Fruit fly (Drosophila melanogaster) whole organism, embryonic: ENCODE measurements around the gene CG12206.
A peak's percentile ranks its signal among the peaks of the same experiment; 100 is the strongest.

Source experiments
- Abd-B ChIP-seq: fragments of 200-800 bp; sonication (Bioruptor generic); optimal IDR thresholded peaks from 2 replicates; lab custom pipeline; 2018; ENCODE audit warnings: missing biosample characterization, mild to moderate bottlenecking, missing genetic modification characterization, moderate library complexity
- Ada2b ChIP-seq: fragments of 200-800 bp; sonication (Bioruptor generic); IDR thresholded peaks from 2 replicates; pipeline ENCODE4 v1.3.6; 2022; ENCODE audit warnings: missing biosample characterization, missing genetic modification characterization
- B-H1 ChIP-seq: fragments of 200-800 bp; sonication (Bioruptor generic); IDR thresholded peaks from 3 replicates; pipeline ENCODE4 v1.3.6; 2022; ENCODE audit warnings: missing biosample characterization, missing genetic modification characterization
- Bteb2 ChIP-seq: fragments of 200-800 bp; sonication (Bioruptor generic); optimal IDR thresholded peaks from 2 replicates; lab custom pipeline; 2016; ENCODE audit warnings: missing biosample characterization, missing genetic modification characterization
- C15 ChIP-seq: fragments of 200-800 bp; sonication (Bioruptor generic); IDR thresholded peaks from 3 replicates; pipeline ENCODE4 v1.3.6; 2022; ENCODE audit warnings: missing biosample characterization, missing genetic modification characterization
- CG10267 ChIP-seq: fragments of 200-800 bp; sonication (Bioruptor generic); optimal IDR thresholded peaks from 2 replicates; lab custom pipeline; 2018; ENCODE audit warnings: missing biosample characterization, mild to moderate bottlenecking, missing genetic modification characterization, moderate library complexity
- CG12071 ChIP-seq: fragments of 200-800 bp; sonication (Bioruptor generic); optimal IDR thresholded peaks from 3 replicates; lab custom pipeline; 2018; ENCODE audit warnings: missing biosample characterization, mild to moderate bottlenecking, missing genetic modification characterization
- CG12391 ChIP-seq: fragments of 200-800 bp; sonication (Bioruptor generic); optimal IDR thresholded peaks from 3 replicates; lab custom pipeline; 2018; ENCODE audit warnings: missing biosample characterization, mild to moderate bottlenecking, missing genetic modification characterization, moderate library complexity
- CG12769 ChIP-seq: fragments of 200-800 bp; sonication (Bioruptor generic); optimal IDR thresholded peaks from 2 replicates; lab custom pipeline; 2019; ENCODE audit warnings: missing biosample characterization, mild to moderate bottlenecking, missing genetic modification characterization, moderate library complexity
- CG13123 ChIP-seq: fragments of 200-800 bp; sonication (Bioruptor generic); optimal IDR thresholded peaks from 2 replicates; lab custom pipeline; 2016; ENCODE audit warnings: missing biosample characterization, missing genetic modification characterization
- CG13775 ChIP-seq: fragments of 200-800 bp; sonication (Bioruptor generic); optimal IDR thresholded peaks from 3 replicates; lab custom pipeline; 2017; ENCODE audit warnings: missing biosample characterization, mild to moderate bottlenecking, missing genetic modification characterization
- CG14014 ChIP-seq: fragments of 200-800 bp; sonication (Bioruptor generic); IDR thresholded peaks from 2 replicates; pipeline ENCODE4 v1.3.6; 2022; ENCODE audit warnings: missing biosample characterization, missing genetic modification characterization
- CG15696 ChIP-seq: fragments of 200-800 bp; sonication (Bioruptor generic); optimal IDR thresholded peaks from 2 replicates; lab custom pipeline; 2019; ENCODE audit warnings: missing biosample characterization, mild to moderate bottlenecking, missing genetic modification characterization, moderate library complexity
- CG16813 ChIP-seq: fragments of 200-800 bp; sonication (Bioruptor generic); IDR thresholded peaks from 3 replicates; pipeline ENCODE4 v1.3.6; 2022; ENCODE audit warnings: missing biosample characterization, missing genetic modification characterization; ENCODE audit not compliant: partially characterized antibody
- CG16815 ChIP-seq: fragments of 200-800 bp; sonication (Bioruptor generic); optimal IDR thresholded peaks from 3 replicates; lab custom pipeline; 2017; ENCODE audit warnings: missing biosample characterization, mild to moderate bottlenecking, missing genetic modification characterization
- CG2120 ChIP-seq: fragments of 200-800 bp; sonication (Bioruptor generic); optimal IDR thresholded peaks from 3 replicates; lab custom pipeline; 2016; ENCODE audit warnings: missing biosample characterization, missing genetic modification characterization
- CG31388 ChIP-seq: fragments of 200-800 bp; sonication (Bioruptor generic); optimal IDR thresholded peaks from 2 replicates; lab custom pipeline; 2016; ENCODE audit warnings: missing biosample characterization, missing genetic modification characterization
- CG31441 ChIP-seq: fragments of 200-800 bp; sonication (Bioruptor generic); IDR thresholded peaks from 2 replicates; pipeline ENCODE4 v1.3.6; 2022; ENCODE audit warnings: missing biosample characterization, missing genetic modification characterization
- CG32532 ChIP-seq: fragments of 200-800 bp; sonication (Bioruptor generic); IDR thresholded peaks from 2 replicates; pipeline ENCODE4 v1.3.6; 2022; ENCODE audit warnings: missing biosample characterization, missing genetic modification characterization
- CG32772 ChIP-seq: fragments of 200-800 bp; sonication (Bioruptor generic); IDR thresholded peaks from 2 replicates; pipeline ENCODE4 v1.3.6; 2022; ENCODE audit warnings: missing biosample characterization, missing genetic modification characterization
- CG3995 ChIP-seq: fragments of 200-800 bp; sonication (Bioruptor generic); optimal IDR thresholded peaks from 3 replicates; lab custom pipeline; 2016; ENCODE audit warnings: missing biosample characterization, missing genetic modification characterization
- CG8924 ChIP-seq: fragments of 200-800 bp; optimal IDR thresholded peaks from 3 replicates; lab custom pipeline; 2019; ENCODE audit warnings: missing biosample characterization, mild to moderate bottlenecking, missing genetic modification characterization, moderate library complexity
- CG9932 ChIP-seq: fragments of 200-800 bp; sonication (Bioruptor generic); IDR thresholded peaks from 2 replicates; pipeline ENCODE4 v1.3.6; 2022; ENCODE audit warnings: missing biosample characterization, missing genetic modification characterization
- Gsc ChIP-seq: fragments of 200-800 bp; sonication (Bioruptor generic); IDR thresholded peaks from 2 replicates; pipeline ENCODE4 v1.3.6; 2022; ENCODE audit warnings: missing biosample characterization, missing genetic modification characterization
- HLHmδ ChIP-seq: fragments of 200-800 bp; sonication (Bioruptor generic); optimal IDR thresholded peaks from 2 replicates; lab custom pipeline; 2018; ENCODE audit warnings: missing biosample characterization, mild to moderate bottlenecking, missing genetic modification characterization, moderate library complexity
- Lim3 ChIP-seq: fragments of 200-800 bp; sonication (Bioruptor generic); IDR thresholded peaks from 2 replicates; pipeline ENCODE4 v1.3.6; 2022; ENCODE audit warnings: missing biosample characterization, missing genetic modification characterization
- Med ChIP-seq: fragments of 200-800 bp; sonication (Bioruptor generic); peaks from one replicate; lab custom pipeline; 2016; ENCODE audit warnings: missing biosample characterization, missing genetic modification characterization, mild to moderate bottlenecking, inconsistent platforms, moderate library complexity
- Oli ChIP-seq: fragments of 200-800 bp; sonication (Bioruptor generic); optimal IDR thresholded peaks from 2 replicates; lab custom pipeline; 2018; ENCODE audit warnings: missing biosample characterization, mild to moderate bottlenecking, missing genetic modification characterization, moderate library complexity
- Usf ChIP-seq: fragments of 200-800 bp; sonication (Bioruptor generic); optimal IDR thresholded peaks from 2 replicates; lab custom pipeline; 2017; ENCODE audit warnings: missing genotype, missing biosample characterization, missing genetic modification characterization
- emc ChIP-seq: fragments of 200-800 bp; sonication (Bioruptor generic); optimal IDR thresholded peaks from 2 replicates; lab custom pipeline; 2016; ENCODE audit warnings: missing biosample characterization, missing genetic modification characterization
- en ChIP-seq: fragments of 200-800 bp; sonication (Bioruptor generic); optimal IDR thresholded peaks from 2 replicates; lab custom pipeline; 2016; ENCODE audit warnings: missing biosample characterization, missing genetic modification characterization
- exex ChIP-seq: fragments of 200-800 bp; sonication (Bioruptor generic); optimal IDR thresholded peaks from 4 replicates; lab custom pipeline; 2018; ENCODE audit warnings: missing biosample characterization, mild to moderate bottlenecking, missing genetic modification characterization, moderate library complexity
- fd3F ChIP-seq: fragments of 200-800 bp; sonication (Bioruptor generic); optimal IDR thresholded peaks from 2 replicates; lab custom pipeline; 2018; ENCODE audit warnings: missing biosample characterization, mild to moderate bottlenecking, missing genetic modification characterization, moderate library complexity
- gfzf ChIP-seq: fragments of 200-800 bp; sonication (Bioruptor generic); optimal IDR thresholded peaks from 2 replicates; lab custom pipeline; 2016; ENCODE audit warnings: missing biosample characterization, mild to moderate bottlenecking, missing genetic modification characterization, moderate library complexity
- grau ChIP-seq: fragments of 200-800 bp; optimal IDR thresholded peaks from 3 replicates; lab custom pipeline; 2019; ENCODE audit warnings: missing biosample characterization, mild to moderate bottlenecking, missing genetic modification characterization, moderate library complexity
- grn ChIP-seq: fragments of 200-800 bp; sonication (Bioruptor generic); optimal IDR thresholded peaks from 3 replicates; lab custom pipeline; 2017; ENCODE audit warnings: missing biosample characterization, missing genetic modification characterization
- gt ChIP-seq: fragments of 200-800 bp; sonication (Bioruptor generic); IDR thresholded peaks from 2 replicates; pipeline ENCODE4 v1.3.6; 2022; ENCODE audit warnings: missing biosample characterization, missing genetic modification characterization
- her ChIP-seq: fragments of 200-800 bp; sonication (Bioruptor generic); optimal IDR thresholded peaks from 2 replicates; lab custom pipeline; 2016; ENCODE audit warnings: missing biosample characterization, missing genetic modification characterization
- kni ChIP-seq: fragments of 200-800 bp; sonication (Bioruptor generic); optimal IDR thresholded peaks from 3 replicates; lab custom pipeline; 2017; ENCODE audit warnings: mild to moderate bottlenecking, missing biosample characterization, missing genetic modification reagents, missing genetic modification characterization
- row ChIP-seq: fragments of 200-800 bp; sonication (Bioruptor generic); IDR thresholded peaks from 3 replicates; pipeline ENCODE4 v1.3.6; 2022; ENCODE audit warnings: missing biosample characterization, missing genetic modification characterization
- sens ChIP-seq: fragments of 200-800 bp; sonication (Bioruptor generic); peaks from one replicate; lab custom pipeline; 2016; ENCODE audit warnings: missing biosample characterization, missing genetic modification characterization
- seq ChIP-seq: fragments of 200-800 bp; sonication (Bioruptor generic); IDR thresholded peaks from 2 replicates; pipeline ENCODE4 v1.3.6; 2022; ENCODE audit warnings: missing biosample characterization, missing genetic modification characterization
- slbo ChIP-seq: fragments of 200-800 bp; sonication (Bioruptor generic); IDR thresholded peaks from 2 replicates; pipeline ENCODE4 v1.3.6; 2022; ENCODE audit warnings: missing biosample characterization, missing genetic modification characterization
- so ChIP-seq: fragments of 200-800 bp; sonication (Bioruptor generic); IDR thresholded peaks from 3 replicates; pipeline ENCODE4 v1.3.6; 2022; ENCODE audit warnings: missing biosample characterization, missing genetic modification characterization
- sob ChIP-seq: fragments of 200-800 bp; sonication (Bioruptor generic); IDR thresholded peaks from 2 replicates; pipeline ENCODE4 v1.3.6; 2022; ENCODE audit warnings: missing biosample characterization, missing genetic modification characterization
- sug ChIP-seq: fragments of 200-800 bp; optimal IDR thresholded peaks from 2 replicates; lab custom pipeline; 2019; ENCODE audit warnings: missing biosample characterization, mild to moderate bottlenecking, missing genetic modification characterization, moderate library complexity
- tap ChIP-seq: fragments of 200-800 bp; optimal IDR thresholded peaks from 3 replicates; lab custom pipeline; 2019; ENCODE audit warnings: missing biosample characterization, mild to moderate bottlenecking, missing genetic modification characterization, moderate library complexity
- toy ChIP-seq: fragments of 200-800 bp; sonication (Bioruptor generic); IDR thresholded peaks from 2 replicates; pipeline ENCODE4 v1.3.6; 2022; ENCODE audit warnings: missing biosample characterization, missing genetic modification characterization
- trem ChIP-seq: fragments of 200-800 bp; optimal IDR thresholded peaks from 3 replicates; lab custom pipeline; 2019; ENCODE audit warnings: missing biosample characterization, mild to moderate bottlenecking, missing genetic modification characterization, moderate library complexity
- unpg ChIP-seq: fragments of 200-800 bp; sonication (Bioruptor generic); optimal IDR thresholded peaks from 3 replicates; lab custom pipeline; 2018; ENCODE audit warnings: missing biosample characterization, mild to moderate bottlenecking, missing genetic modification characterization, moderate library complexity

Gene CG12206

DNA sequence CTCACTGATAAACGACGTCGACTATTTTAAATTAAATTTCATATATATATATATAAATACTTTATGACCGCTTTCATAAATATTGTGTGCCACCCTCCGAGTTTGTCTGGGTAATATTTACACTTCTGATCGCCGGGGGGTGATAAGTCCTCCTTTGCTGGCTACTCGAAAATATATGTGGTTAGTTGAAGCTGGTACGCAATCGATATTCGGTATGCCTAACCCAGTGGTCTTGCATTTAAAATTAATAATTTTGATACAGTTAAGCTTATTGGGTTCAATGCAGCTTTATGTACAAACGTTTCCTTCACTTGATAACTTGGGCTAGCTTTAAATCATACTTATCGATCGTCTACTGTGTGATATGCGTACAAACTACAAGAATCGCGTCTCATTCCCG is 44.4 kb downstream of the CG12206 start:
- TF ChIP-seq Med (GFP tag; lab: Kevin White, UChicago) (peak; percentile 59), sens (GFP tag; lab: Kevin White, UChicago) (peak; percentile 58), CG15696 (tag; lab: Kevin White, UChicago) (peak; percentile 9), sug (tag; lab: Kevin White, UChicago) (peak; percentile 81), row (GFP tag; lab: Robert Waterston, UW) (0 out of 3 replicates have a peak, but pooled peaks have one; percentile 12), slbo (GFP tag; lab: Robert Waterston, UW) (0 out of 2 replicates have a peak, but pooled peaks have one; percentile 12), CG32532 (GFP tag; lab: Robert Waterston, UW) (peak; percentile 21; the same call in 1 of the 2 replicates), Lim3 (no peak), exex (tag; lab: Kevin White, UChicago) (peak; percentile 53), CG13775 (GFP tag; lab: Kevin White, UChicago) (no peak), grn (GFP tag; lab: Kevin White, UChicago) (peak; percentile 69), HLHmδ (no peak), seq (no peak), CG12769 (tag; lab: Kevin White, UChicago) (peak; percentile 17), grau (tag; lab: Kevin White, UChicago) (peak; percentile 38)
- TF ChIP-seq, all 482 proteins: peak for 11

DNA sequence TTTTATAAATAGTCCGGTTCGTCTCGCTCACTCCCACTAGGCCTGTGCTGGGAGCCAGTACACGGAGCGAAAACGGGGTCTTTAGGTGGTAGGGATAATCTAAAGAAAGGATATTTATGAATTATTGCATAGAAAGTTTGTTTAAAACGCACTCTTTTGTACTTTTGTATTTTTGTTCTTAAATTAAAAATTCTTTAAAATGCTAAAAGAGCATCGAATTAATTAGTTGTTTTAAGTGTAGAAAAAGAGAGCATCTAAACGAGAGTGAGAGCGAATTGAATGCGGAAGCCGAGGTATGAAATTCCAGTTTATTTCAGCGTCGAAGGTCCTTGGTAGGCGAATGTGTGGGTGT is 46.7 kb downstream of the CG12206 start:
- peak; percentile 19; the same call in 1 of the 3 replicates for TF ChIP-seq B-H1 (GFP tag; lab: Robert Waterston, UW)
- peak; percentile 51; the same call in 1 of the 2 replicates for TF ChIP-seq Ada2b
- TF ChIP-seq gfzf (GFP tag; lab: Kevin White, UChicago), result no peak
- peak; percentile 27 for TF ChIP-seq tap (tag; lab: Kevin White, UChicago)
- no peak for TF ChIP-seq Gsc (GFP tag; lab: Robert Waterston, UW)
- TF ChIP-seq CG12071 (GFP tag; lab: Kevin White, UChicago), result no peak
- TF ChIP-seq grn (GFP tag; lab: Kevin White, UChicago), result no peak
- TF ChIP-seq CG10267 (tag; lab: Kevin White, UChicago), result peak; percentile 68
- peak; percentile 37 for TF ChIP-seq fd3F (GFP tag; lab: Kevin White, UChicago)
- peak; percentile 78 for TF ChIP-seq Usf (GFP tag; lab: Kevin White, UChicago)
- TF ChIP-seq CG16813 (GFP tag; lab: Robert Waterston, UW), result no peak
- TF ChIP-seq her (GFP tag; lab: Kevin White, UChicago), result peak; percentile 64
- TF ChIP-seq sob (GFP tag; lab: Robert Waterston, UW), result peak; percentile 55; the same call in 1 of the 2 replicates
- peak; percentile 63 for TF ChIP-seq CG13123 (GFP tag; lab: Kevin White, UChicago)
- no peak for TF ChIP-seq C15 (GFP tag; lab: Robert Waterston, UW)
- TF ChIP-seq unpg (GFP tag; lab: Kevin White, UChicago), result peak; percentile 87
- TF ChIP-seq kni (GFP tag; lab: Kevin White, UChicago), result no peak
- TF ChIP-seq emc, result no peak
- TF ChIP-seq CG14014 (GFP tag; lab: Robert Waterston, UW), result no peak; the same call in 1 of the 2 replicates
- no peak for TF ChIP-seq toy (GFP tag; lab: Robert Waterston, UW)
- peak; percentile 91 for TF ChIP-seq CG12391 (tag; lab: Kevin White, UChicago)
- peak; percentile 87 for TF ChIP-seq CG16815 (GFP tag; lab: Kevin White, UChicago)
- TF ChIP-seq Abd-B, result peak; percentile 76
- peak; percentile 74 for TF ChIP-seq CG31441 (GFP tag; lab: Robert Waterston, UW)
- no peak for TF ChIP-seq CG9932 (GFP tag; lab: Robert Waterston, UW)
- TF ChIP-seq en (GFP tag; lab: Kevin White, UChicago), result peak; percentile 17
- TF ChIP-seq Bteb2 (GFP tag; lab: Kevin White, UChicago), result peak; percentile 60
- no peak for TF ChIP-seq CG3995 (GFP tag; lab: Kevin White, UChicago)
- no peak for TF ChIP-seq so (GFP tag; lab: Robert Waterston, UW)
- TF ChIP-seq CG2120 (GFP tag; lab: Kevin White, UChicago), result peak; percentile 66
- TF ChIP-seq CG15696 (tag; lab: Kevin White, UChicago), result peak; percentile 80
- no peak for TF ChIP-seq HLHmδ
- TF ChIP-seq CG32772, result peak; percentile 65
- TF ChIP-seq CG31388, result no peak
- peak; percentile 80 for TF ChIP-seq Oli (tag; lab: Kevin White, UChicago)
- peak; percentile 91 for TF ChIP-seq CG8924
- TF ChIP-seq trem (tag; lab: Kevin White, UChicago), result peak; percentile 13
- peak; percentile 82 for TF ChIP-seq row (GFP tag; lab: Robert Waterston, UW)
- no peak for TF ChIP-seq gt (GFP tag; lab: Robert Waterston, UW)
